Worm (Caenorhabditis elegans) whole organism, midembryonic: ENCODE measurements around the gene ZK355.8.

Source experiments
- cog-1 ChIP-seq: sonication (generic microtip); optimal IDR thresholded peaks from 2 replicates; lab custom pipeline; 2016; ENCODE audit warnings: missing genetic modification characterization, missing compliant biosample characterization
- flt-1 ChIP-seq: fragments of 200-800 bp; sonication (Bioruptor generic); IDR thresholded peaks from 2 replicates; pipeline ENCODE4 v1.3.6; 2022; ENCODE audit warnings: missing genetic modification characterization, missing compliant biosample characterization
- med-1 ChIP-seq: sonication (generic microtip); optimal IDR thresholded peaks from 2 replicates; lab custom pipeline; 2017; ENCODE audit warnings: missing genetic modification characterization, mild to moderate bottlenecking, missing compliant biosample characterization, antibody characterized with exemption, missing genetic modification reagents; ENCODE audit not compliant: insufficient read depth
- ref-1 ChIP-seq: fragments of 200-800 bp; sonication (Bioruptor generic); conservative IDR thresholded peaks from 2 replicates; pipeline ENCODE4 v1.3.6; 2022; ENCODE audit warnings: missing genetic modification reagents, missing genetic modification characterization, missing compliant biosample characterization
- tab-1 ChIP-seq: fragments of 200-800 bp; sonication (Bioruptor generic); IDR thresholded peaks from 2 replicates; pipeline ENCODE4 v1.3.6; 2022; ENCODE audit warnings: missing genetic modification characterization, missing compliant biosample characterization
- ztf-29 ChIP-seq: fragments of 200-800 bp; sonication (Bioruptor generic); IDR thresholded peaks from 2 replicates; pipeline ENCODE4 v1.3.6; 2022; ENCODE audit warnings: missing genetic modification reagents, missing genetic modification characterization, missing compliant biosample characterization

DNA sequence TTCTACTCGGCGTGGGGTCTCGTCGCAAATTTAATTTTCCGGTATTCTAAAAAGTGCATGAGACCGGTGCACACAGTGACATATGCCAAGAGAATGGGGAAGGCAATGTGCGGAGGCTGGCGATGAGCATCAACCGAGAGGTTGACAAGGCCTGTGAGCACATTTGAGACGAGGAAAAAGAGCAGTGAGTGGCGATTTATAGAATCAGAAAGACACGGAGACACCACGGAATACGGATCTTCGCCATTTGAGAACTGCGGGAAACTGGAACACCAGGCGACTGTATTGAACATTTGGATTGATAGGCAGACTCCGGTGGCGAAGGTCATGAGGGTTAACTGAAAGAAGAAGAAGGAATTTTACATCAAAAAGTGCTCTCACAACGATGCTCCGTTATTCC lies 48.7 kb upstream of the ZK355.8 start:
- TF ChIP-seq med-1 (GFP tag; lab: Kevin White, UChicago) (no peak), flt-1 (GFP tag; lab: Robert Waterston, UW) (no peak), cog-1 (no peak), tab-1 (GFP tag; lab: Robert Waterston, UW) (no peak), ref-1 (GFP tag; lab: Robert Waterston, UW) (no peak), ztf-29 (GFP tag; lab: Robert Waterston, UW) (no peak)
